Worm (Caenorhabditis elegans) whole organism, L3 larva: ENCODE results near the gene sdz-31.

Source experiments
- R02D3.7 ChIP-seq: fragments of 150-350 bp; optimal IDR thresholded peaks from 2 replicates; lab custom pipeline; 2014; ENCODE audit warnings: missing biosample characterization, missing genetic modification characterization
- ZK546.5 ChIP-seq: sonication (generic microtip); optimal IDR thresholded peaks from 2 replicates; lab custom pipeline; 2017; ENCODE audit warnings: missing biosample characterization, missing genetic modification characterization
- aly-2 ChIP-seq: fragments of 150-350 bp; optimal IDR thresholded peaks from 2 replicates; lab custom pipeline; 2014; ENCODE audit warnings: missing biosample characterization, missing genetic modification characterization
- ama-1 ChIP-seq: fragments of 150-350 bp; optimal IDR thresholded peaks from 2 replicates; lab custom pipeline; 2018
- ceh-9 ChIP-seq: sonication (generic microtip); optimal IDR thresholded peaks from 2 replicates; lab custom pipeline; 2018; ENCODE audit warnings: missing biosample characterization, missing genetic modification characterization
- daf-12 ChIP-seq: fragments of 150-350 bp; optimal IDR thresholded peaks from 2 replicates; lab custom pipeline; 2014; ENCODE audit warnings: missing biosample characterization, missing genetic modification reagents, missing genetic modification characterization
- egl-27 ChIP-seq: sonication (generic microtip); optimal IDR thresholded peaks from 4 replicates; lab custom pipeline; 2017; ENCODE audit warnings: missing biosample characterization, missing genetic modification reagents, missing genetic modification characterization
- egl-5 ChIP-seq: fragments of 150-350 bp; optimal IDR thresholded peaks from 2 replicates; lab custom pipeline; 2017; ENCODE audit warnings: missing biosample characterization, missing genetic modification reagents, missing genetic modification characterization, inconsistent platforms
- elt-1 ChIP-seq: fragments of 150-350 bp; optimal IDR thresholded peaks from 2 replicates; lab custom pipeline; 2014; ENCODE audit warnings: missing biosample characterization, missing genetic modification characterization
- elt-3 ChIP-seq, 3 experiments: fragments of 150-350 bp in 1 of 3; sonication (generic microtip) in 2 of 3; optimal IDR thresholded peaks; 2 replicates in 2 of 3; 4 replicates in 1 of 3; lab custom pipeline; 2014 to 2017; ENCODE audit warnings: missing biosample characterization in 3 of 3, missing genetic modification characterization in 3 of 3
- fkh-10 ChIP-seq: sonication (generic microtip); optimal IDR thresholded peaks from 2 replicates; lab custom pipeline; 2017; ENCODE audit warnings: missing biosample characterization, missing genetic modification reagents, missing genetic modification characterization
- fkh-2 ChIP-seq: fragments of 150-350 bp; optimal IDR thresholded peaks from 2 replicates; lab custom pipeline; 2014; ENCODE audit warnings: missing biosample characterization, missing genetic modification reagents, missing genetic modification characterization
- hmg-11 ChIP-seq: sonication (generic microtip); optimal IDR thresholded peaks from 2 replicates; lab custom pipeline; 2016; ENCODE audit warnings: missing genetic modification characterization, missing compliant biosample characterization
- jun-1 ChIP-seq: fragments of 150-350 bp; optimal IDR thresholded peaks from 2 replicates; lab custom pipeline; 2014; ENCODE audit warnings: missing biosample characterization, missing genetic modification reagents, missing genetic modification characterization
- lin-15B ChIP-seq: fragments of 150-350 bp; optimal IDR thresholded peaks from 2 replicates; lab custom pipeline; 2014; ENCODE audit warnings: missing biosample characterization, missing genetic modification characterization
- lin-39 ChIP-seq: fragments of 150-350 bp; optimal IDR thresholded peaks from 2 replicates; lab custom pipeline; 2018; ENCODE audit warnings: missing biosample characterization, missing genetic modification reagents, missing genetic modification characterization
- mml-1 ChIP-seq: fragments of 150-350 bp; sonication (generic microtip); optimal IDR thresholded peaks from 3 replicates; lab custom pipeline; 2014; ENCODE audit warnings: missing biosample characterization, missing genetic modification characterization
- nhr-11 ChIP-seq: fragments of 150-350 bp; optimal IDR thresholded peaks from 2 replicates; lab custom pipeline; 2014; ENCODE audit warnings: missing biosample characterization, missing genetic modification characterization
- nhr-237 ChIP-seq: fragments of 150-350 bp; optimal IDR thresholded peaks from 2 replicates; lab custom pipeline; 2014; ENCODE audit warnings: missing biosample characterization, missing genetic modification characterization
- nhr-25 ChIP-seq: sonication (generic microtip); optimal IDR thresholded peaks from 2 replicates; lab custom pipeline; 2017; ENCODE audit warnings: missing biosample characterization, missing genetic modification characterization
- nhr-28 ChIP-seq: fragments of 150-350 bp; optimal IDR thresholded peaks from 2 replicates; lab custom pipeline; 2014; ENCODE audit warnings: missing biosample characterization, missing genetic modification characterization
- nhr-43 ChIP-seq: sonication (generic microtip); optimal IDR thresholded peaks from 2 replicates; lab custom pipeline; 2016; ENCODE audit warnings: mild to moderate bottlenecking, missing genetic modification characterization, missing compliant biosample characterization; ENCODE audit not compliant: poor library complexity, severe bottlenecking
- nhr-67 ChIP-seq: fragments of 150-350 bp; optimal IDR thresholded peaks from 2 replicates; lab custom pipeline; 2014; ENCODE audit warnings: missing biosample characterization, missing genetic modification characterization
- nhr-76 ChIP-seq: fragments of 150-350 bp; sonication (generic microtip); optimal IDR thresholded peaks from 5 replicates; lab custom pipeline; 2014; ENCODE audit warnings: missing biosample characterization, missing genetic modification characterization
- pha-4 ChIP-seq: fragments of 150-350 bp; optimal IDR thresholded peaks from 2 replicates; lab custom pipeline; 2014; ENCODE audit warnings: missing biosample characterization, missing genetic modification reagents, missing genetic modification characterization
- sea-2 ChIP-seq: fragments of 150-350 bp; sonication (generic microtip); optimal IDR thresholded peaks from 4 replicates; lab custom pipeline; 2014; ENCODE audit warnings: missing biosample characterization, missing genetic modification reagents, missing genetic modification characterization
- snpc-4 ChIP-seq: fragments of 150-350 bp; optimal IDR thresholded peaks from 2 replicates; lab custom pipeline; 2014; ENCODE audit warnings: missing biosample characterization, missing genetic modification characterization
- tbx-2 ChIP-seq: sonication (generic microtip); optimal IDR thresholded peaks from 2 replicates; lab custom pipeline; 2016; ENCODE audit warnings: mild to moderate bottlenecking, missing genetic modification characterization, missing compliant biosample characterization
- unc-62 ChIP-seq: fragments of 150-350 bp; sonication (generic microtip); optimal IDR thresholded peaks from 4 replicates; lab custom pipeline; 2014; ENCODE audit warnings: missing biosample characterization, missing genetic modification reagents, missing genetic modification characterization
- zag-1 ChIP-seq: fragments of 150-350 bp; optimal IDR thresholded peaks from 2 replicates; lab custom pipeline; 2014; ENCODE audit warnings: missing biosample characterization, missing genetic modification characterization
- ztf-11 ChIP-seq: fragments of 150-350 bp; optimal IDR thresholded peaks from 2 replicates; lab custom pipeline; 2014; ENCODE audit warnings: missing biosample characterization, missing genetic modification characterization
- ztf-4 ChIP-seq: fragments of 150-350 bp; optimal IDR thresholded peaks from 2 replicates; lab custom pipeline; 2014; ENCODE audit warnings: missing biosample characterization, missing genetic modification characterization

Gene sdz-31

DNA sequence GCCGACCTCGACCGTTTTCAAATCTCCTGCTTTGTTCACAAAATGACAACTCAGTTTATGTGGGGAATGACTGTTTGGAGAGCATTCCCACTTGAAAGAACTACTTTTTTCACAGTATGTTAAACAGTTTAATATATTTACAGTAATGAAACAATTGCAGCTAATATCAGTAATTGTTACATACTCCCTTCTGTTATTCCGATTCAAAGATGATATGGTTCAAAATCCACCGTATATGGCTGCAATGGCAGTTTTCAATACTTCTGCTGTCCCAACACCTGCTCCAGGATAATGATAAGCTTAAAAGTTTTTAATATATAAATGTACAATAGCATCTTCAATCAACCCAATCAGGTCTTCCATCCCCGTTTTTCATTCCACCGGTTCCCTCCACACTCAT, 27.2 kb downstream of the sdz-31 start:
- TF ChIP-seq daf-12 (tag; lab: Kevin White, UChicago): no peak
- TF ChIP-seq lin-39 (tag; lab: Kevin White, UChicago): no peak
- no peak for TF ChIP-seq lin-15B (tag; lab: Kevin White, UChicago)
- no peak for TF ChIP-seq ama-1
- no peak for TF ChIP-seq ztf-4 (tag; lab: Kevin White, UChicago)
- TF ChIP-seq nhr-67: no peak
- TF ChIP-seq R02D3.7 (tag; lab: Kevin White, UChicago): no peak
- TF ChIP-seq ceh-9: no peak
- TF ChIP-seq nhr-25 (tag; lab: Kevin White, UChicago): no peak
- TF ChIP-seq mml-1 (tag; lab: Kevin White, UChicago): no peak
- TF ChIP-seq nhr-76: no peak
- no peak for TF ChIP-seq ZK546.5 (tag; lab: Kevin White, UChicago)
- TF ChIP-seq ztf-11 (tag; lab: Kevin White, UChicago): no peak
- TF ChIP-seq tbx-2 (tag; lab: Kevin White, UChicago): no peak
- no peak for TF ChIP-seq sea-2
- TF ChIP-seq aly-2: no peak
- no peak for TF ChIP-seq elt-1 (tag; lab: Kevin White, UChicago)

DNA sequence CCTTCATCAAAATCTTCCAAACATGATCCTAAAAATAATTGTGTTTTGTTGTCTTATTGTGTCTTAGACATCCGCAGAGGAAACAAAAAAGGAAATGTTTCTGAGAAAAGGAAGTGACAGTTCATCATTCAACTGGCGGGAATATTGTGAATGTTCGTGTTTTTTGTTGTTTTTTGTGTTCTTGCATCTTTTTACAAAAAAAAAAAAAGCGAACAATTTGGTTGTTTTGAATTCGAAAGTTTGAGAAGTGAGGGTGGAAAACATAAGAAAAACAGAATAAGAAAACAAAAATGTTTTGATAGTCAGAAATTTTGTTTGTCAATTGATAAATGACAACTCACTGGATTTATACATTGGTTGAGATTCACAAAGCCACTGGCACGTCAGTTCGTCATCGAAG, 29.7 kb downstream of the sdz-31 start:
- TF ChIP-seq nhr-11 (tag; lab: Kevin White, UChicago) (no peak), unc-62 (no peak), ceh-9 (no peak), fkh-2 (tag; lab: Kevin White, UChicago) (no peak), sea-2 (no peak), jun-1 (tag; lab: Kevin White, UChicago) (no peak), nhr-67 (no peak), snpc-4 (no peak), elt-1 (tag; lab: Kevin White, UChicago) (no peak)

DNA sequence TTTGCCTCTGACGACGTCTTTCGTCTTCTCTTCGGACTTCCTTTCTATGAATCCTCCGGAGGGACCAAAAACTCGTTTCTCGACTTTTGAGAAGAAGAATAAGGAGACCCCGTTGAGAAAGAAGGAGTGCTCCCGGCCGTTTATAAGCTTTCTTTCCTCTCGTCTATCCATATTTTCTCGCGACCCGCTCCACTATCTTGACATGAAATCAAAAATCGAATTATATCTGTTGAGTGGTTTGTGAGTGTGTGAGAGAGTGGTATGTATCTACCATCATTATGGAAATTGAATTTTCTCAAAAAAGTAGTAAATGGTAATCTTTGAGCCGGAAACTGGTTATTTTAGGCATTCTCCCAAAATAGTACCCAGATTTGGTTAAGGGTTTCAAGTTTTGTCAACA, 31.2 kb downstream of the sdz-31 start:
- TF ChIP-seq pha-4 (tag; lab: Kevin White, UChicago) (no peak), sea-2 (no peak), elt-1 (tag; lab: Kevin White, UChicago) (peak; percentile 57), ama-1 (no peak)

DNA sequence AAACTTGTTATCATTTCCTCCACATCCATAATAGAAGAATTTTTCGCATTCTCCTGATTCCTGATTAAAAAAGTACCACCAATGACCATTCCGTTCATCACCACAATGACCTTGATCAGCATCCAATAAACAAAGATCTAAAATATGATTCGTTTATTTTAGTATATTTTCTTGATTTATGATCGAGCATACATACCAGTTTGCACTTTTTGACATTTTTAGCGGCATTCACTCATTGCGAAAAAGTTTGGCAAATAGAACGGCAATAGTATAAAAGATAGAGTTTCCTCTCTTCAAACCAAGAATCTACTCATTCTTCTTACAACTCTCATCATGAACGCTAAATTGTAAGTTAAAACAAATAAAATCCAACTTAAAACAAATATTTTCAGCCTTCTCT, 33.9 kb downstream of the sdz-31 start, which contains the start of gene fipr-10:
TSS of gene fipr-10 (plus strand) at position 301 of the 400 bp plus-strand sequence.
- TF ChIP-seq ZK546.5 (tag; lab: Kevin White, UChicago) (no peak), elt-3 (tag; optimal IDR thresholded peaks at IDR 0.05; lab: Kevin White, UChicago) (no peak), nhr-25 (tag; lab: Kevin White, UChicago) (no peak), ztf-4 (tag; lab: Kevin White, UChicago) (no peak), lin-39 (tag; lab: Kevin White, UChicago) (no peak), R02D3.7 (tag; lab: Kevin White, UChicago) (no peak), hmg-11 (no peak), lin-15B (tag; lab: Kevin White, UChicago) (no peak), unc-62 (no peak), pha-4 (tag; lab: Kevin White, UChicago) (no peak), fkh-2 (tag; lab: Kevin White, UChicago) (no peak), zag-1 (no peak), elt-1 (tag; lab: Kevin White, UChicago) (no peak), sea-2 (no peak), jun-1 (tag; lab: Kevin White, UChicago) (no peak)

DNA sequence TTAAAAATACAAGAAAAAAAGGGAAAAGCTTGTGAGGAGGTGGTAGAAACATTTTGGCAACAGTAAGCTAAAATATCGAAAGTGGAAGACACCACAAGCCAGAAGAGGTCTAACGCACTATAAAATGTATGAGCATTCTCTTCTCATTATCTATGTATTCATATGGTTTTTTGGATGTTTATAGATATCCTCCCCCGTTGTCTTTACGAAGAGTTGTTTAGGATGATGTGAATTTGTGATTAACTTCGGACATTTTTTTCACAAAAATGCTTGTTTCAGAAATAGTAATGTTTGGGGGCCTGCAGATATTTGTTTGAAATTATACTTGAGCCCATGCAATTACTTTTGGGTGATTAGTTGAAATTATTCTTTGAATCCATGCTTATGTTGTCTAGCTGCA, 35.1 kb downstream of the sdz-31 start, which contains the start of gene mec-9:
TSS of gene mec-9 (minus strand) at position 101 of the 400 bp plus-strand sequence.
- no peak for TF ChIP-seq snpc-4
- no peak for TF ChIP-seq unc-62
- TF ChIP-seq nhr-43: no peak
- TF ChIP-seq aly-2: no peak
- TF ChIP-seq ztf-11 (tag; lab: Kevin White, UChicago): no peak
- TF ChIP-seq pha-4 (tag; lab: Kevin White, UChicago): no peak
- TF ChIP-seq nhr-237 (tag; lab: Kevin White, UChicago): no peak
- TF ChIP-seq egl-27: no peak
- no peak for TF ChIP-seq elt-1 (tag; lab: Kevin White, UChicago)
- TF ChIP-seq egl-5 (tag; lab: Kevin White, UChicago): no peak
- TF ChIP-seq daf-12 (tag; lab: Kevin White, UChicago): no peak
- no peak for TF ChIP-seq fkh-2 (tag; lab: Kevin White, UChicago)
- TF ChIP-seq sea-2: no peak
- no peak for TF ChIP-seq jun-1 (tag; lab: Kevin White, UChicago)
- TF ChIP-seq ZK546.5 (tag; lab: Kevin White, UChicago): no peak
- TF ChIP-seq, all 47 proteins: peak for 0

DNA sequence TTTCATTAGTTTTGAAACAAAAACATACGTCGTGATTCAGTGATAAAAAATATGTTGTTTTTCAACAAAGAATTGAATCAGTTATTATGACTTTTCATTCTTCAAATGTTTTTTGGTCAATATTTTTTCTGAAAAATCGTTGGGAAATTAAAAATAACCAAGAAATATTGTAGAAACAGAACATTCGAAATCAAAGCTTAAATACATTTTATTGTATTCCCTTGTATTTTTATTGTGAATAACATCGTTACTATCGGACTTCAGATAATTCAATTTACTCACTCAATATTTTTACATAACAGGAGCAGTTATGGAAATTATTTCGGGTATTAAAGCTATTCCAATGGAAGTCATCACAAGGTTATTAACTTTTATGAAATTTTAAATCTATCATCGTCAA, 36.7 kb downstream of the sdz-31 start, which contains the start of gene C50H2.4:
TSS of gene C50H2.4 (plus strand) at position 301 of the 400 bp plus-strand sequence.
- TF ChIP-seq zag-1: no peak
- TF ChIP-seq lin-15B (tag; lab: Kevin White, UChicago): no peak
- TF ChIP-seq nhr-43: no peak
- no peak for TF ChIP-seq ztf-4 (tag; lab: Kevin White, UChicago)
- no peak for TF ChIP-seq fkh-10 (GFP tag; lab: Kevin White, UChicago)
- no peak for TF ChIP-seq nhr-28
- TF ChIP-seq daf-12 (tag; lab: Kevin White, UChicago): no peak
